Worm (Caenorhabditis elegans): ENCODE results near the gene C38D9.2.

C38D9.2 gene

ce11 chrV:17566850-17567249 is at the start of gene C38D9.2:
C38D9.2 (plus strand) TSS chrV:17567150.
- TF ChIP-seq dao-5 (tag; optimal IDR thresholded peaks at IDR 0.05), result no peak
- no peak for TF ChIP-seq W03F9.2 (tag; optimal IDR thresholded peaks at IDR 0.05)
- no peak for TF ChIP-seq him-1 (tag; optimal IDR thresholded peaks at IDR 0.05)

DNA sequence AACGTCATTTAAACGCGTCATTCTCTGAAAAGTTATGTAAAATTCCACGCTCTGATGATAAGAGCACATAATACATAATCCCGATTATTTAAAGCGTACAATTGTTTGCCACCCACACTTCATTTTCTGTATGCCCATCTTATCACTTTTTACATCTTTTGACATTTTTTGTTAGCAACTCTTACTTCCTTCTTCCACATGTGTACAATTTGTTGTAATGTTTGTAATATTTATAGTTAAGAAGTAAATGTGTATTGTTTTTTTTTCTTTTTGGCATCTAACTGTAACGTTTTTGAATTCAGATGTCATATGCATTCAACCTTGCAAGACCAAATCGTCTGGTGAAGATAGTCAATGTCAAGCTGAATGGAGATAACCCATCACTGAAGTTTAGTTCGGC is 46.2 kb upstream of the C38D9.2 start, which contains the start of gene fbxa-136:
Gene fbxa-136 (plus strand): TSS at position 301 of the 400 bp plus-strand sequence.
- TF ChIP-seq dao-5 (tag; optimal IDR thresholded peaks at IDR 0.05), result no peak
- TF ChIP-seq W03F9.2 (tag; optimal IDR thresholded peaks at IDR 0.05), result no peak
- no peak for TF ChIP-seq him-1 (tag; optimal IDR thresholded peaks at IDR 0.05)

DNA sequence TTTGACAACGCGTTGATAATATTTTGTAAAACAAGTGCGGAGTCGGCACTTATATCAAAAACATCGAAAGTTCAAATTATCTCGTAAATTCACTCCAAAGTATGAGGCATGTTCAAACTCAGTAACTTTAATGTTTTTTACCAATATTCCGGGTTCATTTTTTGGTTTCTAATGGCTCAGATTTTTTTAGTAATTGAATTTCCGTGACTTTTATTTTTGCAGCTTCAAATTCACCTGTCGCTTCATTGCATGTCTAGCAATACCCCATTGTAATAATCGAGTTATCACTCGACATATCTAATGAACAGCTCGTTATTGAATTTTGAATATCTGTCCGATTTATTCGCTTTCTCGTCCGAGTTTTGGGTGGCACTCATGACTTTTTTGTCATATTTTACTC is 39.2 kb upstream of the C38D9.2 start, which contains the start of gene srz-90:
Gene srz-90 (plus strand): TSS at position 301 of the 400 bp plus-strand sequence.
- TF ChIP-seq dao-5 (tag; optimal IDR thresholded peaks at IDR 0.05), result no peak
- TF ChIP-seq him-1 (tag; optimal IDR thresholded peaks at IDR 0.05), result no peak
- TF ChIP-seq W03F9.2 (tag; optimal IDR thresholded peaks at IDR 0.05), result no peak

DNA sequence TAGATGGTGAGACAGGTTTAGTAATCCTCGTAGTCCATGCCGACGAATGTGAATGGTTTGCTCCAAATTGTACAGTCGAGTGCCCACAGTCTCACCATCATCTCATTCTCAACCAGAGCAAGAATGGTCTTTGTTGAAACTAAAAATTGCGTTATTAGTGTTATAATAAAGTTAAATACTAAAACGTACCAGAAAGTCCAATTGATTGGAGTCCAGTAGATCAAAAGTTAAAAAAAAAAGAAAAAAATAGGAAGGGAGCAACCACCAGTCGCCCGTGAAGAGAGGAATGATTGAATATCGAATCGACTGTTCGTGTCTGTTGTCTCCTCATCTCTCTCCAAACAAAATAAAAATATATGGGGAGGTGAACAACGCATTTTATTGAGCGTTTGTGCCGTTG is 36.5 kb upstream of the C38D9.2 start, which contains the start of gene C18D4.12:
Gene C18D4.12 (minus strand): TSS at position 101 of the 400 bp plus-strand sequence.
- TF ChIP-seq W03F9.2 (tag; optimal IDR thresholded peaks at IDR 0.05) (no peak), him-1 (tag; optimal IDR thresholded peaks at IDR 0.05) (no peak), dao-5 (tag; optimal IDR thresholded peaks at IDR 0.05) (no peak)

DNA sequence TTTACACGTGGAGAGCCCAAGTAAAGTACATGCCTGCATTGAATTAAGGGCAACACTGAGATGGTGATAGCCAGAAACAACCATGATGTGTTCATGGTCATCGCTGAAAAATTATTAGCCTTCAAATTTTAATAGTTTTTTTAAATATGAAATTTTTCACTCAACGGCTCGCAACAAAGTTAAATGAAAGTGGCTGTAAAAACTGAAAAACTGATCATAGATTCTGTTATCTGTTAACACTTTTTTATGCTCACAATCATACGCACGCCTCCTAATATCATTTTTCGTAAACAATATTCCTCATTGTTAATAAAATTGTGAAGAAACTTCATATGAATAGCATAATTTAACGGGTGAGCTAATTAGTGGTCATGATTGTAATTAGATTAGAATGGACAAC is 35.5 kb upstream of the C38D9.2 start, which contains the start of gene C18D4.4:
Gene C18D4.4 (minus strand): TSS at position 101 of the 400 bp plus-strand sequence.
- TF ChIP-seq W03F9.2 (tag; optimal IDR thresholded peaks at IDR 0.05), result no peak
- no peak for TF ChIP-seq him-1 (tag; optimal IDR thresholded peaks at IDR 0.05)
- no peak for TF ChIP-seq dao-5 (tag; optimal IDR thresholded peaks at IDR 0.05)

DNA sequence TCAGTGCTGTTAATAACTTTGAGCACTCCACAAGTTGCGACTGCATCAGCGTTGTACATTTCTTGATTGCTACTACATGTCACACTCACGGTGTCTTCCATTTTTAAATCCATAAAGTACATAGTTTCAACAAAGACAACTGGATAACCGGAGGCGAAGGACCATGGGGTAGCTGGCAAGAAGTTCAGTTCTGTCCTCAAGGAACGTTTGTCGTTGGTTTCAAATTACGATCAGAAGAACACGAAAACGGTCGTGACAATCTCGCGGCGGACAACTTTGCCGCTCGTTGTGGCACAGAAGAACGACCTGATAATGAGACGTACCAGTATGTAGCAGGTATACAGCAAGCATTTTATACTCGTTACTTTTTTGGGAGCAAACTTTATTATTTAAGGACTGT is 34.3 kb upstream of the C38D9.2 start, which contains the start of gene C18D4.3:
Gene C18D4.3 (minus strand): TSS at position 101 of the 400 bp plus-strand sequence.
- no peak for TF ChIP-seq W03F9.2 (tag; optimal IDR thresholded peaks at IDR 0.05)
- no peak for TF ChIP-seq him-1 (tag; optimal IDR thresholded peaks at IDR 0.05)
- no peak for TF ChIP-seq dao-5 (tag; optimal IDR thresholded peaks at IDR 0.05)

DNA sequence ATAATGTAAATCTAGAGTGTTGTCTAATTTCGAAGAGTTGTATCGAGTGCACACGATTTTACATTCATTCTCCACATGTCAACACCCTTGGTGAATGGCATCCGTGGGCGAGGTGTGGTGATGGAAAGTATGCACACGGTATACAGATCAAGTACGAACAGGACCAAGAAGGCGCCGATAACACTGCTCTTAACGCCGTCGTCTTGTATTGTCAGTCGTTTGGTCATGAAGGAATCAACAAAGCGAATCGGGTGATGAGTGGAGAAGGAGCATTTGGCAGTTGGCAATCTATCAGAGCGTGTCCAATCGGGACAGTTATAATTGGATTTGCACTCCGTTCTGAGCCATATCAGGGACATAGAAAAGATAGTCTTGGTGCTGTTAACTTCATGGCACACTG is 33.8 kb upstream of the C38D9.2 start:
- TF ChIP-seq W03F9.2 (tag; optimal IDR thresholded peaks at IDR 0.05) (no peak), dao-5 (tag; optimal IDR thresholded peaks at IDR 0.05) (no peak)

DNA sequence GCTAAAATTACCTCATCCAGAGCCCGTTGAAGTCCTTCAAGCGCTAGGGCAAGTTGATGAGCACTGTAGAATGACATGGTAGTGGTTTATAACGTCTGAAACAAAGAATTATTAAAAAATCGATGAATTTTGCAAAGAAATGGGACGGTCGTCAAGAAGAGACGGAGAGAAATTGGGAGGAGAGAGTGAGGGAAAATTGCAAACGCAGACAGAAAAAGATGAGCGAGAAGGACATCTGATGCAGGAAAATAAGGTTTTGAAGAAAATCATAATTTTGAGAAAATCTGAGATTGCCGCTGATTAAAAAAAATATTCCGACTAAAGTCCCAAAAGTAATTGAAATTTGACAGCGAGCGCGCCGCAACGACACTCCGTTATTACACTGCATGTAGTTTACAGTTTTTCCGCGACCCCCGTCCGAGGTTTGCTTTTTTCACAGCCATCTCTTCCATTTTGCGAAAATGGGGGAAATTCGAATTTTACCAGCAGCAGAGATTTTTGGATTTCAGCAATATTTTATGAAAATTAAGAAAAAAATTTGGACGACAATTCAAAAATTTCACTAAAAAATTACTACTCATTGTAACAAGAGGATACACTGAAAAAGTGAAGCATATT is 28.6 kb upstream of the C38D9.2 start, which contains the start of gene C18D4.6:
Gene C18D4.6 (minus strand): TSS at position 97 of the 618 bp plus-strand sequence.
- TF ChIP-seq him-1 (tag; optimal IDR thresholded peaks at IDR 0.05) (no peak), W03F9.2 (tag; optimal IDR thresholded peaks at IDR 0.05) (no peak)

DNA sequence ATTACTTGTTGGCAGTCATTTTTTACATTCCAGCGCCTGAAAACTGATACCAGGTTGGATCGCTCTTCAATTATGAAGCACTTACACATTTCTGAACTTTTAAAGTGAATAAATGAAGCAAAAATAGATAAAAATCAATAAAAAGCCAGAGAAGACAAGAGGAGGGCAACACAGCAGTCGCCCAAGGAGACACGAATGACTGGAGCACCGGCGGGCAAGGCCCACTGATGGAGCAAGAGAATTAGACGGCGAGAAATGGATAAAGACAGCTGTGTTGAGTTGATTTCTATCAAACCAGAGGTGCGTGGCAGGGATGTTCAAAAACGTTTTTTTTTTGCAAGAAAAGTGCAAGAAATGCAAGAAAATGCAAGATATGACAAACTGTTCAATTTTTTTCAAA is 27.7 kb upstream of the C38D9.2 start:
- TF ChIP-seq him-1 (tag; optimal IDR thresholded peaks at IDR 0.05), result no peak
- no peak for TF ChIP-seq dao-5 (tag; optimal IDR thresholded peaks at IDR 0.05)
- no peak for TF ChIP-seq W03F9.2 (tag; optimal IDR thresholded peaks at IDR 0.05)

ce11 chrV:17540295-17540694 is 26.7 kb upstream of the C38D9.2 start, which contains the start of gene srz-25:
srz-25 (plus strand) TSS chrV:17540595.
- TF ChIP-seq dao-5 (tag; optimal IDR thresholded peaks at IDR 0.05) (no peak), him-1 (tag; optimal IDR thresholded peaks at IDR 0.05) (no peak), W03F9.2 (tag; optimal IDR thresholded peaks at IDR 0.05) (no peak)

DNA sequence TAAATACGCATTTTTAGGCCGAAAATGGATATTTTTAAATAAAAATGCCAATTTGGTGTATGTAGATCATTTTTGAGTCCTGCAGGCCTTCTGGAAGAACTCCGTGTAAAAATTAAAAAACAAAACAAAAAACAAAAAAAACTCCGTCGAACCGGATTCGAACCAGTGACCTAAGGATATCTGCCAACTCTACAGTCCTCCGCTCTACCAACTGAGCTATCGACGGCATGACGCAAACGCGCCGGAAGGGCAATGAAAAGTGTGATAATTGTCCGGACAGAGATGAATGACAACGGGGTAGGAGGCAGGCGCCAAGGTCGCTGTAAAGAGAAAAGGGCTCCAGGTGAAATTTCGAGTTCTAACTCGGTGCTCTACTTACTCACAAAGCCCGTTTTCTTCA is 24.6 kb upstream of the C38D9.2 start:
- TF ChIP-seq him-1 (tag; optimal IDR thresholded peaks at IDR 0.05) (no peak), dao-5 (tag; optimal IDR thresholded peaks at IDR 0.05) (no peak), W03F9.2 (tag; optimal IDR thresholded peaks at IDR 0.05) (no peak)

DNA sequence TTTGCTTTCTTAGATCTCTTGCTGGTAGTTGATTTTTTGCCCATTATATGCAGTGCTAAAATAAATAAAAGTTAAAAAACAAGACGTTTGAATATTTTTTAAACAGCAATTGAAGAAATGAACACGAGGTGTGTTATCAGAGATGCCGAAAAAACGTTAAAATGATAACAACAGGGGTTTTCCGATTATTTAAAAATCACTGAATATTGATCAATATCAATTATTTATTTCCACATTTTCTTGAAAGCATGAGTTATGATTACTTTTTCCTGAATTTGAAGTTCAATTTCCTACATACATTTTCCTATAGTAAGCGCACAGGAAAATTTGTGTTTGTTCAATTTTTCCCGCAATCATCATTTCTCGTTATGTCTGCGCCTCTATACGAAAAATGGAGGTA is 20.0 kb upstream of the C38D9.2 start:
- TF ChIP-seq him-1 (tag; optimal IDR thresholded peaks at IDR 0.05), result no peak
- TF ChIP-seq dao-5 (tag; optimal IDR thresholded peaks at IDR 0.05), result no peak
- TF ChIP-seq W03F9.2 (tag; optimal IDR thresholded peaks at IDR 0.05), result no peak

DNA sequence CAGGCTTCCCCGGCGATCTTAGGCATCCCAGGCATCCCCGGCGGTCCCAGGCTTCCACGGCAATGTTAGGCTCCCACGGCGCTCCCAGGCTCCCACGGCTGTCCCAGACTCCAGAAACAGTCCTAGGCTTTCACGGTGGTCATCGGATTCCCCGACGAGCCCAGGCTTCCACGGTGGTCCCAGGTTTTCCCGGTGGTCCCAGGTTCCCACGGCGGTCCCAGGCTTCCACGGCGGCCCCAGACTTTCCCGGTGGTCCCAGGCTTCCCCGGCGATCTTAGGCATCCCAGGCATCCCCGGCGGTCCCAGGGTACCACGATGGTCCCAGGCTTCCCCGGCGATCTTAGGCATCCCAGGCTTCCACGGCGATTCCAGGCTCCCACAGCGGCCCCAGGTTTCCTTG is 18.3 kb upstream of the C38D9.2 start:
- TF ChIP-seq him-1 (tag; optimal IDR thresholded peaks at IDR 0.05) (no peak), W03F9.2 (tag; optimal IDR thresholded peaks at IDR 0.05) (no peak), dao-5 (tag; optimal IDR thresholded peaks at IDR 0.05) (no peak)

- TF ChIP-seq W03F9.2 (tag; optimal IDR thresholded peaks at IDR 0.05) (no peak), dao-5 (tag; optimal IDR thresholded peaks at IDR 0.05) (no peak), him-1 (tag; optimal IDR thresholded peaks at IDR 0.05) (no peak)
These were observed 17.6 kb upstream of the C38D9.2 start, which contains the start of gene fbxa-176 for ce11 chrV:17549362-17549761. fbxa-176 (plus strand) TSS chrV:17549675.

- TF ChIP-seq W03F9.2 (tag; optimal IDR thresholded peaks at IDR 0.05) (no peak), dao-5 (tag; optimal IDR thresholded peaks at IDR 0.05) (no peak), him-1 (tag; optimal IDR thresholded peaks at IDR 0.05) (no peak)
These were observed 15.6 kb upstream of the C38D9.2 start for ce11 chrV:17551396-17551795.
